Fruit fly (Drosophila melanogaster) S2 (cell line): Measurements from ENCODE around the gene Sr-CIII.

ENCODE experiments used
- CG8478 ChIP-seq: fragments of >200 bp; optimal IDR thresholded peaks from 2 replicates; lab custom pipeline; 2018
- CTCF ChIP-seq, 2 experiments: fragments of >200 bp; optimal IDR thresholded peaks; 2 replicates each; lab custom pipeline; 2018

dm6 chr2L:4120043-4120442, at the start of gene Sr-CIII:
- no peak for TF ChIP-seq CG8478 (lab: Kevin White, UChicago)
- no peak for TF ChIP-seq CTCF (optimal IDR thresholded peaks at IDR 0.05; lab: Kevin White, UChicago)
